Worm (Caenorhabditis elegans) whole organism, young adult: Measurements from ENCODE around the gene faah-5.

Experiments used
- B0336.3 ChIP-seq: fragments of 200-800 bp; sonication (Bioruptor generic); IDR thresholded peaks from 2 replicates; pipeline ENCODE4 v1.3.6; 2022; ENCODE audit warnings: missing genetic modification characterization, missing compliant biosample characterization
- C17E4.6 ChIP-seq: fragments of 200-800 bp; sonication (Bioruptor generic); IDR thresholded peaks from 2 replicates; pipeline ENCODE4 v1.3.6; 2022; ENCODE audit warnings: missing genetic modification reagents, missing genetic modification characterization, missing compliant biosample characterization
- D2030.7 ChIP-seq: fragments of 200-800 bp; sonication (Bioruptor generic); IDR thresholded peaks from 2 replicates; pipeline ENCODE4 v1.3.6; 2022; ENCODE audit warnings: missing genetic modification reagents, missing genetic modification characterization, missing compliant biosample characterization
- F22D6.2 ChIP-seq: sonication (generic microtip); optimal IDR thresholded peaks from 2 replicates; lab custom pipeline; 2016; ENCODE audit warnings: mild to moderate bottlenecking, missing genetic modification characterization, missing compliant biosample characterization
- F33H1.4 ChIP-seq: fragments of 200-800 bp; sonication (Bioruptor generic); IDR thresholded peaks from 2 replicates; pipeline ENCODE4 v1.3.6; 2022; ENCODE audit warnings: missing genetic modification reagents, missing genetic modification characterization, missing compliant biosample characterization
- F39B2.1 ChIP-seq: fragments of 200-800 bp; sonication (Bioruptor generic); IDR thresholded peaks from 2 replicates; pipeline ENCODE4 v1.3.6; 2022; ENCODE audit warnings: missing genetic modification reagents, missing genetic modification characterization, missing compliant biosample characterization
- F55B11.4 ChIP-seq: sonication (generic microtip); optimal IDR thresholded peaks from 2 replicates; lab custom pipeline; 2016; ENCODE audit warnings: missing compliant biosample characterization, missing genetic modification characterization, borderline replicate concordance; ENCODE audit not compliant: insufficient read depth
- K12H6.12 ChIP-seq: fragments of 200-800 bp; sonication (Bioruptor generic); optimal IDR thresholded peaks from 2 replicates; lab custom pipeline; 2018; ENCODE audit warnings: mild to moderate bottlenecking, missing genetic modification characterization, missing compliant biosample characterization
- Y53G8AR.9 ChIP-seq: fragments of 200-800 bp; sonication (Bioruptor generic); conservative IDR thresholded peaks from 2 replicates; pipeline ENCODE4 v1.3.6; 2022; ENCODE audit warnings: missing genetic modification reagents, missing genetic modification characterization, missing compliant biosample characterization
- Y56A3A.18 ChIP-seq: fragments of 200-800 bp; sonication (Bioruptor generic); IDR thresholded peaks from 2 replicates; pipeline ENCODE4 v1.3.6; 2022; ENCODE audit warnings: missing genetic modification reagents, missing genetic modification characterization, missing compliant biosample characterization
- Y67H2A.10 ChIP-seq: fragments of 200-800 bp; sonication (Bioruptor generic); conservative IDR thresholded peaks from 2 replicates; pipeline ENCODE4 v1.3.6; 2022; ENCODE audit warnings: missing genetic modification reagents, missing genetic modification characterization, missing compliant biosample characterization
- aptf-3 ChIP-seq: fragments of 200-800 bp; sonication (Bioruptor generic); IDR thresholded peaks from 2 replicates; pipeline ENCODE4 v1.3.6; 2022; ENCODE audit warnings: missing genetic modification characterization, missing compliant biosample characterization
- atf-7 ChIP-seq: sonication (generic microtip); optimal IDR thresholded peaks from 2 replicates; lab custom pipeline; 2017; ENCODE audit warnings: mild to moderate bottlenecking, missing genetic modification characterization, missing compliant biosample characterization
- athp-1 ChIP-seq: sonication (generic microtip); optimal IDR thresholded peaks from 2 replicates; lab custom pipeline; 2017; ENCODE audit warnings: mild to moderate bottlenecking, missing genetic modification characterization, missing compliant biosample characterization
- attf-5 ChIP-seq: fragments of 200-800 bp; sonication (Bioruptor generic); optimal IDR thresholded peaks from 2 replicates; lab custom pipeline; 2018; ENCODE audit warnings: mild to moderate bottlenecking, missing genetic modification characterization, missing compliant biosample characterization
- ceh-58 ChIP-seq: fragments of 200-800 bp; sonication (Bioruptor generic); IDR thresholded peaks from 2 replicates; pipeline ENCODE4 v1.3.6; 2022; ENCODE audit warnings: missing genetic modification characterization, missing compliant biosample characterization
- dpl-1 ChIP-seq: fragments of 150-350 bp; optimal IDR thresholded peaks from 2 replicates; lab custom pipeline; 2014; ENCODE audit warnings: missing biosample characterization, missing genetic modification reagents, missing genetic modification characterization
- ekl-4 ChIP-seq: fragments of 200-800 bp; sonication (Bioruptor generic); IDR thresholded peaks from 2 replicates; pipeline ENCODE4 v1.3.6; 2022; ENCODE audit warnings: missing genetic modification reagents, missing genetic modification characterization, missing compliant biosample characterization
- gei-17 ChIP-seq: fragments of 200-800 bp; sonication (Bioruptor generic); optimal IDR thresholded peaks from 2 replicates; lab custom pipeline; 2018; ENCODE audit warnings: mild to moderate bottlenecking, missing genetic modification characterization, missing compliant biosample characterization
- hlh-26 ChIP-seq: fragments of 200-800 bp; sonication (Bioruptor generic); conservative IDR thresholded peaks from 2 replicates; pipeline ENCODE4 v1.3.6; 2022; ENCODE audit warnings: missing genetic modification reagents, missing genetic modification characterization, missing compliant biosample characterization
- hsf-1 ChIP-seq: fragments of 200-800 bp; sonication (Bioruptor generic); IDR thresholded peaks from 2 replicates; pipeline ENCODE4 v1.3.6; 2022; ENCODE audit warnings: missing genetic modification reagents, missing genetic modification characterization, missing compliant biosample characterization
- lir-1 ChIP-seq: fragments of 200-800 bp; sonication (Bioruptor generic); conservative IDR thresholded peaks from 2 replicates; pipeline ENCODE4 v1.3.6; 2022; ENCODE audit warnings: missing genetic modification reagents, missing genetic modification characterization, missing compliant biosample characterization
- lsy-27 ChIP-seq: sonication (generic microtip); optimal IDR thresholded peaks from 2 replicates; lab custom pipeline; 2017; ENCODE audit warnings: missing genetic modification characterization, mild to moderate bottlenecking, missing compliant biosample characterization, antibody characterized with exemption, missing genotype, borderline replicate concordance; ENCODE audit not compliant: insufficient read depth
- madf-6 ChIP-seq: fragments of 200-800 bp; sonication (Bioruptor generic); IDR thresholded peaks from 2 replicates; pipeline ENCODE4 v1.3.6; 2022; ENCODE audit warnings: missing genetic modification reagents, missing genetic modification characterization, missing compliant biosample characterization
- mcd-1 ChIP-seq: fragments of 200-800 bp; sonication (Bioruptor generic); IDR thresholded peaks from 2 replicates; pipeline ENCODE4 v1.3.6; 2022; ENCODE audit warnings: missing genetic modification reagents, missing genetic modification characterization, missing compliant biosample characterization
- mel-28 ChIP-seq: sonication (generic microtip); optimal IDR thresholded peaks from 2 replicates; lab custom pipeline; 2016; ENCODE audit warnings: borderline replicate concordance, mild to moderate bottlenecking, missing genetic modification characterization, missing compliant biosample characterization
- nhr-80 ChIP-seq: sonication (generic microtip); optimal IDR thresholded peaks from 2 replicates; lab custom pipeline; 2016; ENCODE audit warnings: missing genetic modification characterization, missing compliant biosample characterization
- pbrm-1 ChIP-seq: fragments of 200-800 bp; sonication (Bioruptor generic); IDR thresholded peaks from 2 replicates; pipeline ENCODE4 v1.3.6; 2022; ENCODE audit warnings: missing genetic modification reagents, missing genetic modification characterization, missing compliant biosample characterization
- pha-4 ChIP-seq: fragments of 150-350 bp; sonication (generic microtip); optimal IDR thresholded peaks from 2 replicates; lab custom pipeline; 2014; ENCODE audit warnings: missing biosample characterization, missing genetic modification reagents, missing genetic modification characterization
- snpc-1.1 ChIP-seq: sonication (generic microtip); optimal IDR thresholded peaks from 2 replicates; lab custom pipeline; 2017; ENCODE audit warnings: missing genetic modification characterization, mild to moderate bottlenecking, missing compliant biosample characterization, antibody characterized with exemption, moderate library complexity, missing genotype, missing genetic modification reagents; ENCODE audit not compliant: insufficient read depth
- snpc-4 ChIP-seq, 5 experiments: fragments of 150-350 bp in 1 of 5; sonication (generic microtip) in 4 of 5; optimal IDR thresholded peaks; 2 replicates each; lab custom pipeline; 2014 to 2018; ENCODE audit warnings: missing genetic modification characterization in 5 of 5, missing biosample characterization in 3 of 5, antibody characterized with exemption in 2 of 5, mild to moderate bottlenecking in 2 of 5, missing compliant biosample characterization in 2 of 5, missing genotype in 2 of 5, moderate library complexity in 2 of 5, missing genetic modification reagents in 1 of 5
- somi-1 ChIP-seq: fragments of 200-800 bp; sonication (Bioruptor generic); optimal IDR thresholded peaks from 2 replicates; lab custom pipeline; 2018; ENCODE audit warnings: mild to moderate bottlenecking, missing genetic modification characterization, missing compliant biosample characterization
- sptf-2 ChIP-seq: fragments of 200-800 bp; sonication (Bioruptor generic); optimal IDR thresholded peaks from 2 replicates; lab custom pipeline; 2018; ENCODE audit warnings: mild to moderate bottlenecking, missing genetic modification characterization, missing compliant biosample characterization
- tbp1 ChIP-seq: fragments of 200-800 bp; sonication (Bioruptor generic); optimal IDR thresholded peaks from 2 replicates; lab custom pipeline; 2018; ENCODE audit warnings: mild to moderate bottlenecking, missing genetic modification characterization, missing compliant biosample characterization
- zim-3 ChIP-seq: sonication (generic microtip); optimal IDR thresholded peaks from 2 replicates; lab custom pipeline; 2017; ENCODE audit warnings: mild to moderate bottlenecking, missing genetic modification characterization, moderate library complexity, missing compliant biosample characterization

faah-5 gene

ce11 chrIII:11891335-11891734, at the start of gene faah-5:
Gene faah-5 (minus strand): TSS chrIII:11891435.
- TF ChIP-seq madf-6 (GFP tag; lab: Robert Waterston, UW) (no peak), aptf-3 (no peak), somi-1 (no peak), pha-4 (tag; lab: Kevin White, UChicago) (no peak), B0336.3 (GFP tag; lab: Robert Waterston, UW) (no peak), sptf-2 (no peak), F39B2.1 (no peak), mcd-1 (GFP tag; lab: Robert Waterston, UW) (no peak), hlh-26 (GFP tag; lab: Robert Waterston, UW) (no peak), nhr-80 (tag; lab: Kevin White, UChicago) (no peak), athp-1 (tag; lab: Kevin White, UChicago) (no peak), atf-7 (tag; lab: Kevin White, UChicago) (no peak), Y53G8AR.9 (no peak), ekl-4 (no peak), mel-28 (no peak), Y56A3A.18 (GFP tag; lab: Robert Waterston, UW) (no peak), C17E4.6 (GFP tag; lab: Robert Waterston, UW) (no peak), F22D6.2 (no peak), F55B11.4 (tag; lab: Kevin White, UChicago) (no peak), hsf-1 (GFP tag; lab: Robert Waterston, UW) (no peak)

- TF ChIP-seq F33H1.4 (GFP tag; lab: Robert Waterston, UW), result peak; percentile 69
- TF ChIP-seq, all 124 proteins: peak for 1; not testable (repeated sequence) for 123
These were observed 48.8 kb upstream of the faah-5 start for ce11 chrIII:11940008-11940407.

- peak; percentile 58; the same call in 1 of the 2 replicates for TF ChIP-seq F33H1.4 (GFP tag; lab: Robert Waterston, UW)
These were observed 48.0 kb upstream of the faah-5 start for ce11 chrIII:11939238-11939637.

ce11 chrIII:11938525-11938924, 47.3 kb upstream of the faah-5 start:
- TF ChIP-seq pbrm-1 (GFP tag; lab: Robert Waterston, UW), result no peak
- TF ChIP-seq F39B2.1, result no peak
- TF ChIP-seq ceh-58 (GFP tag; lab: Robert Waterston, UW), result no peak
- TF ChIP-seq snpc-4 (GFP tag; optimal IDR thresholded peaks at IDR 0.05; lab: Kevin White, UChicago), result no peak
- TF ChIP-seq snpc-4 (tag; optimal IDR thresholded peaks at IDR 0.05; lab: Kevin White, UChicago), result no peak
- no peak for TF ChIP-seq zim-3 (tag; lab: Kevin White, UChicago)
- TF ChIP-seq dpl-1, result no peak
- no peak for TF ChIP-seq aptf-3
- no peak for TF ChIP-seq K12H6.12 (tag; lab: Kevin White, UChicago)
- TF ChIP-seq lsy-27 (tag; lab: Kevin White, UChicago), result no peak
- no peak for TF ChIP-seq tbp1 (GFP tag; lab: Kevin White, UChicago)
- no peak for TF ChIP-seq snpc-1.1 (tag; lab: Kevin White, UChicago)
- TF ChIP-seq Y67H2A.10 (GFP tag; lab: Robert Waterston, UW), result no peak
- TF ChIP-seq D2030.7 (GFP tag; lab: Robert Waterston, UW), result no peak
- TF ChIP-seq nhr-80 (tag; lab: Kevin White, UChicago), result no peak
- TF ChIP-seq Y53G8AR.9, result no peak
- TF ChIP-seq attf-5 (GFP tag; lab: Kevin White, UChicago), result no peak
- TF ChIP-seq gei-17 (GFP tag; lab: Kevin White, UChicago), result no peak
- TF ChIP-seq lir-1 (GFP tag; lab: Robert Waterston, UW), result no peak
